Fruit fly (Drosophila melanogaster) whole organism, embryonic: ENCODE results near the gene CG16853.

Experiments
- Ada2b ChIP-seq: fragments of 200-800 bp; sonication (Bioruptor generic); IDR thresholded peaks from 2 replicates; pipeline ENCODE4 v1.3.6; 2022; ENCODE audit warnings: missing biosample characterization, missing genetic modification characterization
- Antp ChIP-seq: fragments of 200-800 bp; sonication (Bioruptor generic); optimal IDR thresholded peaks from 3 replicates; lab custom pipeline; 2016; ENCODE audit warnings: missing biosample characterization, missing genetic modification characterization
- Blimp-1 ChIP-seq: fragments of 200-800 bp; sonication (Bioruptor generic); optimal IDR thresholded peaks from 3 replicates; lab custom pipeline; 2018; ENCODE audit warnings: missing biosample characterization, missing genetic modification characterization, mild to moderate bottlenecking, moderate library complexity, missing genetic modification reagents
- CG10431 ChIP-seq: fragments of 200-800 bp; sonication (Bioruptor generic); optimal IDR thresholded peaks from 3 replicates; lab custom pipeline; 2018; ENCODE audit warnings: missing biosample characterization, mild to moderate bottlenecking, missing genetic modification characterization
- CG12769 ChIP-seq: fragments of 200-800 bp; sonication (Bioruptor generic); optimal IDR thresholded peaks from 2 replicates; lab custom pipeline; 2019; ENCODE audit warnings: missing biosample characterization, mild to moderate bottlenecking, missing genetic modification characterization, moderate library complexity
- CG13424 ChIP-seq: fragments of 200-800 bp; sonication (Bioruptor generic); optimal IDR thresholded peaks from 2 replicates; lab custom pipeline; 2019; ENCODE audit warnings: missing biosample characterization, mild to moderate bottlenecking, missing genetic modification characterization, moderate library complexity
- CG14965 ChIP-seq: fragments of 200-800 bp; sonication (Bioruptor generic); optimal IDR thresholded peaks from 2 replicates; lab custom pipeline; 2016; ENCODE audit warnings: missing biosample characterization, missing genetic modification characterization, borderline replicate concordance
- CG1603 ChIP-seq: fragments of 200-800 bp; sonication (Bioruptor generic); optimal IDR thresholded peaks from 2 replicates; lab custom pipeline; 2019; ENCODE audit warnings: missing biosample characterization, mild to moderate bottlenecking, missing genetic modification characterization, moderate library complexity
- CG16863 ChIP-seq: fragments of 200-800 bp; sonication (Bioruptor generic); optimal IDR thresholded peaks from 3 replicates; lab custom pipeline; 2016; ENCODE audit warnings: missing biosample characterization, missing genetic modification characterization
- CG17359 ChIP-seq: fragments of 200-800 bp; sonication (Bioruptor generic); optimal IDR thresholded peaks from 3 replicates; lab custom pipeline; 2018; ENCODE audit warnings: missing biosample characterization, mild to moderate bottlenecking, missing genetic modification characterization, moderate library complexity
- CG18619 ChIP-seq: fragments of 200-800 bp; sonication (Bioruptor generic); optimal IDR thresholded peaks from 3 replicates; lab custom pipeline; 2017; ENCODE audit warnings: missing biosample characterization, mild to moderate bottlenecking, missing genetic modification characterization
- CG2875 ChIP-seq: fragments of 200-800 bp; sonication (Bioruptor generic); optimal IDR thresholded peaks from 2 replicates; lab custom pipeline; 2017; ENCODE audit warnings: missing biosample characterization, mild to moderate bottlenecking, missing genetic modification characterization, missing genetic modification reagents
- CG3163 ChIP-seq: fragments of 200-800 bp; sonication (Bioruptor generic); optimal IDR thresholded peaks from 3 replicates; lab custom pipeline; 2016; ENCODE audit warnings: missing biosample characterization, missing genetic modification characterization
- CG34422 ChIP-seq: fragments of 200-800 bp; sonication (Bioruptor generic); IDR thresholded peaks from 3 replicates; pipeline ENCODE4 v1.3.6; 2022; ENCODE audit warnings: missing biosample characterization, missing genetic modification characterization
- CG6254 ChIP-seq: fragments of 200-800 bp; sonication (Bioruptor generic); optimal IDR thresholded peaks from 3 replicates; lab custom pipeline; 2017; ENCODE audit warnings: mild to moderate bottlenecking, missing biosample characterization, missing genetic modification reagents, missing genetic modification characterization
- CG7271 ChIP-seq: fragments of 200-800 bp; sonication (Bioruptor generic); optimal IDR thresholded peaks from 2 replicates; lab custom pipeline; 2018; ENCODE audit warnings: missing biosample characterization, mild to moderate bottlenecking, missing genetic modification characterization, moderate library complexity
- CG8924 ChIP-seq: fragments of 200-800 bp; optimal IDR thresholded peaks from 3 replicates; lab custom pipeline; 2019; ENCODE audit warnings: missing biosample characterization, mild to moderate bottlenecking, missing genetic modification characterization, moderate library complexity
- CG8944 ChIP-seq: fragments of 200-800 bp; sonication (Bioruptor generic); optimal IDR thresholded peaks from 3 replicates; lab custom pipeline; 2016; ENCODE audit warnings: missing biosample characterization, missing genetic modification characterization
- Dbx ChIP-seq: fragments of 200-800 bp; sonication (Bioruptor generic); IDR thresholded peaks from 3 replicates; pipeline ENCODE4 v1.3.6; 2022; ENCODE audit warnings: missing biosample characterization, missing genetic modification characterization
- Deaf1 ChIP-seq: fragments of 200-800 bp; optimal IDR thresholded peaks from 3 replicates; lab custom pipeline; 2019; ENCODE audit warnings: missing biosample characterization, mild to moderate bottlenecking, missing genetic modification characterization, moderate library complexity
- E2f1 ChIP-seq: fragments of 200-800 bp; sonication (Bioruptor generic); IDR thresholded peaks from 2 replicates; pipeline ENCODE4 v1.3.6; 2022; ENCODE audit warnings: missing biosample characterization, missing genetic modification characterization
- Fer1 ChIP-seq: fragments of 200-800 bp; sonication (Bioruptor generic); optimal IDR thresholded peaks from 2 replicates; lab custom pipeline; 2017; ENCODE audit warnings: missing biosample characterization, mild to moderate bottlenecking, missing genetic modification characterization
- Fer2 ChIP-seq: fragments of 200-800 bp; sonication (Bioruptor generic); optimal IDR thresholded peaks from 2 replicates; lab custom pipeline; 2018; ENCODE audit warnings: missing biosample characterization, mild to moderate bottlenecking, missing genetic modification characterization, moderate library complexity
- GATAe ChIP-seq: fragments of 200-800 bp; sonication (Bioruptor generic); conservative IDR thresholded peaks from 2 replicates; pipeline ENCODE4 v1.3.6; 2022; ENCODE audit warnings: missing biosample characterization, missing genetic modification characterization
- HHEX ChIP-seq: fragments of 200-800 bp; sonication (Bioruptor generic); optimal IDR thresholded peaks from 3 replicates; lab custom pipeline; 2017; ENCODE audit warnings: missing biosample characterization, mild to moderate bottlenecking, missing genetic modification characterization, missing genetic modification reagents
- Hr3 ChIP-seq: fragments of 200-800 bp; sonication (Bioruptor generic); optimal IDR thresholded peaks from 3 replicates; lab custom pipeline; 2016; ENCODE audit warnings: missing biosample characterization, missing genetic modification characterization
- Sox102F ChIP-seq: fragments of 200-800 bp; sonication (Bioruptor generic); optimal IDR thresholded peaks from 2 replicates; lab custom pipeline; 2018; ENCODE audit warnings: missing biosample characterization, mild to moderate bottlenecking, missing genetic modification characterization, moderate library complexity
- Spps ChIP-seq: fragments of 200-800 bp; sonication (Bioruptor generic); optimal IDR thresholded peaks from 2 replicates; lab custom pipeline; 2018; ENCODE audit warnings: missing biosample characterization, mild to moderate bottlenecking, missing genetic modification characterization
- Sry-β ChIP-seq: fragments of 200-800 bp; sonication (Bioruptor generic); optimal IDR thresholded peaks from 2 replicates; lab custom pipeline; 2018; ENCODE audit warnings: missing biosample characterization, mild to moderate bottlenecking, missing genetic modification characterization, moderate library complexity
- Xbp1 ChIP-seq: fragments of 200-800 bp; sonication (Bioruptor generic); optimal IDR thresholded peaks from 3 replicates; lab custom pipeline; 2016; ENCODE audit warnings: missing biosample characterization, mild to moderate bottlenecking, missing genetic modification characterization
- Xrp1 ChIP-seq: fragments of 200-800 bp; sonication (Bioruptor generic); IDR thresholded peaks from 2 replicates; pipeline ENCODE4 v1.3.6; 2022; ENCODE audit warnings: missing biosample characterization, missing genetic modification characterization
- bsh ChIP-seq, 2 experiments: fragments of 200-800 bp; sonication (Bioruptor generic); optimal IDR thresholded peaks; 2 replicates each; lab custom pipeline; 2017 to 2018; ENCODE audit warnings: mild to moderate bottlenecking in 2 of 2, missing biosample characterization in 2 of 2, missing genetic modification characterization in 2 of 2, moderate library complexity in 1 of 2
- corto ChIP-seq: fragments of 200-800 bp; sonication (Bioruptor generic); optimal IDR thresholded peaks from 2 replicates; lab custom pipeline; 2016; ENCODE audit warnings: missing biosample characterization, mild to moderate bottlenecking, missing genetic modification characterization, moderate library complexity
- ems ChIP-seq: fragments of 200-800 bp; sonication (Bioruptor generic); optimal IDR thresholded peaks from 3 replicates; lab custom pipeline; 2016; ENCODE audit warnings: missing biosample characterization, missing genetic modification characterization
- eyg ChIP-seq: fragments of 200-800 bp; sonication (Bioruptor generic); optimal IDR thresholded peaks from 3 replicates; lab custom pipeline; 2016; ENCODE audit warnings: missing biosample characterization, missing genetic modification characterization
- fd96Cb ChIP-seq: fragments of 200-800 bp; sonication (Bioruptor generic); optimal IDR thresholded peaks from 2 replicates; lab custom pipeline; 2018; ENCODE audit warnings: missing biosample characterization, mild to moderate bottlenecking, missing genetic modification characterization, moderate library complexity
- h ChIP-seq: fragments of >200 bp; optimal IDR thresholded peaks from 2 replicates; lab custom pipeline; 2017
- her ChIP-seq: fragments of 200-800 bp; sonication (Bioruptor generic); optimal IDR thresholded peaks from 2 replicates; lab custom pipeline; 2016; ENCODE audit warnings: missing biosample characterization, missing genetic modification characterization
- kay ChIP-seq: fragments of 200-800 bp; sonication (Bioruptor generic); optimal IDR thresholded peaks from 2 replicates; lab custom pipeline; 2016; ENCODE audit warnings: missing biosample characterization, missing genetic modification characterization
- lmd ChIP-seq: fragments of 200-800 bp; sonication (Bioruptor generic); IDR thresholded peaks from 2 replicates; pipeline ENCODE4 v1.3.6; 2022; ENCODE audit warnings: missing biosample characterization, missing genetic modification characterization
- mirr ChIP-seq: fragments of 200-800 bp; sonication (Bioruptor generic); optimal IDR thresholded peaks from 3 replicates; lab custom pipeline; 2018; ENCODE audit warnings: missing biosample characterization, mild to moderate bottlenecking, missing genetic modification characterization
- prd ChIP-seq, 3 experiments: fragments of >200 bp in 2 of 3; fragments of 200-800 bp in 1 of 3; sonication (Bioruptor generic) in 1 of 3; optimal IDR thresholded peaks in 2 of 3; IDR thresholded peaks in 1 of 3; 2 replicates in 2 of 3; 3 replicates in 1 of 3; pipeline versions ENCODE4 v1.3.6 to Lab custom; 2017 to 2022; ENCODE audit warnings: missing biosample characterization in 1 of 3, missing genetic modification characterization in 1 of 3
- psq ChIP-seq: fragments of 200-800 bp; sonication (Bioruptor generic); optimal IDR thresholded peaks from 2 replicates; lab custom pipeline; 2017; ENCODE audit warnings: missing biosample characterization, missing genetic modification characterization
- ranshi ChIP-seq: fragments of 200-800 bp; sonication (Bioruptor generic); IDR thresholded peaks from 2 replicates; pipeline ENCODE4 v1.3.6; 2022; ENCODE audit warnings: missing biosample characterization, missing genetic modification characterization
- tap ChIP-seq: fragments of 200-800 bp; optimal IDR thresholded peaks from 3 replicates; lab custom pipeline; 2019; ENCODE audit warnings: missing biosample characterization, mild to moderate bottlenecking, missing genetic modification characterization, moderate library complexity
- wek ChIP-seq: fragments of 200-800 bp; sonication (Bioruptor generic); optimal IDR thresholded peaks from 3 replicates; lab custom pipeline; 2018; ENCODE audit warnings: missing biosample characterization, mild to moderate bottlenecking, missing genetic modification characterization, moderate library complexity
- z ChIP-seq: fragments of 200-800 bp; sonication (Bioruptor generic); IDR thresholded peaks from 3 replicates; pipeline ENCODE4 v1.3.6; 2022; ENCODE audit warnings: missing biosample characterization, missing genetic modification characterization
- zen2 ChIP-seq: fragments of 200-800 bp; sonication (Bioruptor generic); IDR thresholded peaks from 3 replicates; pipeline ENCODE4 v1.3.6; 2022; ENCODE audit warnings: missing biosample characterization, missing genetic modification characterization; ENCODE audit not compliant: partially characterized antibody

The CG16853 gene

dm6 chr2L:13514945-13515687 lies 27.0 kb upstream of the CG16853 start (continued):
- TF ChIP-seq lmd (GFP tag; lab: Robert Waterston, UW) = peak; percentile 51
- peak; percentile 34; the same call in 2 of the 3 replicates for TF ChIP-seq Dbx (GFP tag; lab: Robert Waterston, UW)
- TF ChIP-seq h = no peak
- peak; percentile 84 for TF ChIP-seq CG17359 (tag; lab: Kevin White, UChicago)
- TF ChIP-seq psq (GFP tag; lab: Kevin White, UChicago) = peak; percentile 20
- TF ChIP-seq Antp (GFP tag; lab: Kevin White, UChicago) = peak; percentile 62
- TF ChIP-seq Sry-β (GFP tag; lab: Kevin White, UChicago) = no peak
- TF ChIP-seq Fer2 = no peak
- TF ChIP-seq Xrp1 (GFP tag; lab: Robert Waterston, UW) = peak; percentile 83
- TF ChIP-seq mirr = peak; percentile 26
- peak; percentile 73 for TF ChIP-seq CG6254 (GFP tag; lab: Kevin White, UChicago)
- TF ChIP-seq CG1603 = peak; percentile 66
- peak; percentile 69 for TF ChIP-seq eyg
- TF ChIP-seq Xbp1 (GFP tag; lab: Kevin White, UChicago) = peak; percentile 88
- TF ChIP-seq ems (GFP tag; lab: Kevin White, UChicago) = peak; percentile 82
- TF ChIP-seq zen2 (GFP tag; lab: Robert Waterston, UW) = no peak
- peak; percentile 79 for TF ChIP-seq tap (tag; lab: Kevin White, UChicago)
- TF ChIP-seq CG34422 = peak; percentile 87
- TF ChIP-seq CG10431 (GFP tag; lab: Kevin White, UChicago) = no peak
- TF ChIP-seq CG8924 = peak; percentile 45
- TF ChIP-seq wek (GFP tag; lab: Kevin White, UChicago) = no peak
- no peak for TF ChIP-seq CG7271 (tag; lab: Kevin White, UChicago)
- TF ChIP-seq Hr3 (GFP tag; lab: Kevin White, UChicago) = peak; percentile 49
- peak; percentile 84 for TF ChIP-seq HHEX (GFP tag; lab: Kevin White, UChicago)
- TF ChIP-seq Deaf1 (tag; lab: Kevin White, UChicago) = peak; percentile 57
- peak; percentile 69 for TF ChIP-seq kay
- TF ChIP-seq CG16863 (GFP tag; lab: Kevin White, UChicago) = peak; percentile 44
- TF ChIP-seq CG14965 (GFP tag; lab: Kevin White, UChicago) = peak; percentile 57
- peak; percentile 82 for TF ChIP-seq E2f1 (GFP tag; lab: Robert Waterston, UW)
- peak; percentile 35 for TF ChIP-seq CG18619 (GFP tag; lab: Kevin White, UChicago)
- peak; percentile 73 for TF ChIP-seq Sox102F
- TF ChIP-seq Ada2b (GFP tag; lab: Robert Waterston, UW) = peak; percentile 92
- TF ChIP-seq CG3163 (GFP tag; lab: Kevin White, UChicago) = peak; percentile 62
- no peak for TF ChIP-seq corto (GFP tag; lab: Kevin White, UChicago)
- 0 out of 3 replicates have a peak, but pooled peaks have one; percentile 47 for TF ChIP-seq z (GFP tag; lab: Robert Waterston, UW)
- TF ChIP-seq CG13424 (tag; lab: Kevin White, UChicago) = peak; percentile 45
- no peak for TF ChIP-seq prd (optimal IDR thresholded peaks at IDR 0.05; lab: Kevin White, UChicago)
- TF ChIP-seq prd (GFP tag; IDR thresholded peaks at IDR 0.05; lab: Robert Waterston, UW) = peak; percentile 87
- TF ChIP-seq bsh (GFP tag; optimal IDR thresholded peaks at IDR 0.05; lab: Kevin White, UChicago) = peak in 1 of 2 experiments; percentile 79
- peak; percentile 47 for TF ChIP-seq her (GFP tag; lab: Kevin White, UChicago)
- no peak for TF ChIP-seq CG2875
- TF ChIP-seq Fer1 (GFP tag; lab: Kevin White, UChicago) = peak; percentile 62
- TF ChIP-seq CG8944 (GFP tag; lab: Kevin White, UChicago) = peak; percentile 51
- peak; percentile 69 for TF ChIP-seq fd96Cb (tag; lab: Kevin White, UChicago)
- TF ChIP-seq ranshi = peak; percentile 82
- no peak for TF ChIP-seq CG12769 (tag; lab: Kevin White, UChicago)
- TF ChIP-seq Blimp-1 (GFP tag; lab: Kevin White, UChicago) = peak; percentile 79
- TF ChIP-seq GATAe (GFP tag; lab: Robert Waterston, UW) = peak; percentile 17; the same call in 1 of the 2 replicates
- peak; percentile 46 for TF ChIP-seq Spps (tag; lab: Kevin White, UChicago)
